Worm (Caenorhabditis elegans) whole organism, young adult: ENCODE results near the gene srw-87.

ENCODE experiments used
- B0019.2 ChIP-seq: fragments of 200-800 bp; sonication (Bioruptor generic); conservative IDR thresholded peaks from 2 replicates; pipeline ENCODE4 v1.3.6; 2022; ENCODE audit warnings: missing genetic modification reagents, missing genetic modification characterization, missing compliant biosample characterization
- K11D2.4 ChIP-seq: fragments of 200-800 bp; sonication (Bioruptor generic); IDR thresholded peaks from 2 replicates; pipeline ENCODE4 v1.3.6; 2022; ENCODE audit warnings: missing genetic modification reagents, missing genetic modification characterization, missing compliant biosample characterization
- T26A5.8 ChIP-seq: sonication (generic microtip); optimal IDR thresholded peaks from 2 replicates; lab custom pipeline; 2016; ENCODE audit warnings: missing genetic modification characterization, missing compliant biosample characterization
- akir-1 ChIP-seq: fragments of 200-800 bp; sonication (Bioruptor generic); optimal IDR thresholded peaks from 2 replicates; lab custom pipeline; 2018; ENCODE audit warnings: mild to moderate bottlenecking, missing genetic modification characterization, moderate library complexity, missing compliant biosample characterization
- atf-7 ChIP-seq: sonication (generic microtip); optimal IDR thresholded peaks from 2 replicates; lab custom pipeline; 2017; ENCODE audit warnings: mild to moderate bottlenecking, missing genetic modification characterization, missing compliant biosample characterization
- cebp-1 ChIP-seq, 2 experiments: fragments of 200-800 bp in 1 of 2; sonication (Bioruptor generic) in 1 of 2; sonication (generic microtip) in 1 of 2; IDR thresholded peaks in 1 of 2; optimal IDR thresholded peaks in 1 of 2; 2 replicates each; pipeline versions ENCODE4 v1.3.6 to Lab custom; 2017 to 2022; ENCODE audit warnings: missing compliant biosample characterization in 2 of 2, missing genetic modification characterization in 2 of 2, mild to moderate bottlenecking in 1 of 2, missing genetic modification reagents in 1 of 2, moderate library complexity in 1 of 2
- ceh-79 ChIP-seq: sonication (generic microtip); optimal IDR thresholded peaks from 2 replicates; lab custom pipeline; 2017; ENCODE audit warnings: mild to moderate bottlenecking, missing genetic modification characterization, missing compliant biosample characterization
- ceh-91 ChIP-seq: fragments of 200-800 bp; sonication (Bioruptor generic); IDR thresholded peaks from 2 replicates; pipeline ENCODE4 v1.3.6; 2022; ENCODE audit warnings: missing genetic modification reagents, missing genetic modification characterization, missing compliant biosample characterization
- ets-4 ChIP-seq: fragments of 200-800 bp; sonication (Bioruptor generic); optimal IDR thresholded peaks from 2 replicates; lab custom pipeline; 2018; ENCODE audit warnings: mild to moderate bottlenecking, missing genetic modification characterization, missing compliant biosample characterization
- lin-54 ChIP-seq: fragments of 200-800 bp; sonication (Bioruptor generic); optimal IDR thresholded peaks from 2 replicates; lab custom pipeline; 2018; ENCODE audit warnings: mild to moderate bottlenecking, missing genetic modification characterization, missing compliant biosample characterization
- madf-6 ChIP-seq: fragments of 200-800 bp; sonication (Bioruptor generic); IDR thresholded peaks from 2 replicates; pipeline ENCODE4 v1.3.6; 2022; ENCODE audit warnings: missing genetic modification reagents, missing genetic modification characterization, missing compliant biosample characterization
- rec-8 ChIP-seq, 2 experiments: sonication (generic microtip); optimal IDR thresholded peaks; 2 replicates each; lab custom pipeline; 2016; ENCODE audit warnings: mild to moderate bottlenecking in 2 of 2, missing genetic modification characterization in 2 of 2, missing genetic modification reagents in 2 of 2, missing genotype in 2 of 2, missing biosample characterization in 1 of 2, missing compliant biosample characterization in 1 of 2, moderate library complexity in 1 of 2
- repo-1 ChIP-seq: sonication (generic microtip); optimal IDR thresholded peaks from 2 replicates; lab custom pipeline; 2017; ENCODE audit warnings: mild to moderate bottlenecking, missing genetic modification characterization, missing compliant biosample characterization
- snpc-4 ChIP-seq, 5 experiments: fragments of 150-350 bp in 1 of 5; sonication (generic microtip) in 4 of 5; optimal IDR thresholded peaks; 2 replicates each; lab custom pipeline; 2014 to 2018; ENCODE audit warnings: missing genetic modification characterization in 5 of 5, missing biosample characterization in 3 of 5, antibody characterized with exemption in 2 of 5, mild to moderate bottlenecking in 2 of 5, missing compliant biosample characterization in 2 of 5, missing genotype in 2 of 5, moderate library complexity in 2 of 5, missing genetic modification reagents in 1 of 5

ce11 chrV:16292409-16292808 is 44.0 kb upstream of the srw-87 start, which contains the start of gene oac-5:
- no peak for TF ChIP-seq cebp-1 (GFP tag; IDR thresholded peaks at IDR 0.05; lab: Robert Waterston, UW)
- TF ChIP-seq cebp-1 (tag; optimal IDR thresholded peaks at IDR 0.05; lab: Kevin White, UChicago): no peak
- no peak for TF ChIP-seq rec-8 (tag; optimal IDR thresholded peaks at IDR 0.05; lab: Kevin White, UChicago)
- no peak for TF ChIP-seq repo-1 (tag; lab: Kevin White, UChicago)
- TF ChIP-seq B0019.2 (GFP tag; lab: Robert Waterston, UW): no peak
- no peak for TF ChIP-seq atf-7 (tag; lab: Kevin White, UChicago)
- no peak for TF ChIP-seq ets-4
- TF ChIP-seq ceh-91 (GFP tag; lab: Robert Waterston, UW): no peak
- no peak for TF ChIP-seq madf-6 (GFP tag; lab: Robert Waterston, UW)
- no peak for TF ChIP-seq lin-54 (GFP tag; lab: Kevin White, UChicago)
- no peak for TF ChIP-seq K11D2.4 (GFP tag; lab: Robert Waterston, UW)
- TF ChIP-seq ceh-79 (tag; lab: Kevin White, UChicago): no peak
- no peak for TF ChIP-seq akir-1 (GFP tag; lab: Kevin White, UChicago)
- no peak for TF ChIP-seq snpc-4 (GFP tag; optimal IDR thresholded peaks at IDR 0.05; lab: Kevin White, UChicago)
- TF ChIP-seq snpc-4 (tag; optimal IDR thresholded peaks at IDR 0.05; lab: Kevin White, UChicago): no peak
- TF ChIP-seq T26A5.8 (tag; lab: Kevin White, UChicago): no peak
